Fruit fly (Drosophila melanogaster) whole organism, wandering third instar larva: ENCODE measurements around the gene Pez.

Source experiments
- Abd-B ChIP-seq: fragments of >200 bp; optimal IDR thresholded peaks from 2 replicates; lab custom pipeline; 2017; ENCODE audit warnings: missing biosample characterization, missing genetic modification characterization
- CG32264 ChIP-seq: fragments of 200-800 bp; sonication (Bioruptor generic); optimal IDR thresholded peaks from 2 replicates; lab custom pipeline; 2016; ENCODE audit warnings: missing biosample characterization, missing genetic modification characterization
- CG9705 ChIP-seq: fragments of 200-800 bp; sonication (Bioruptor generic); optimal IDR thresholded peaks from 2 replicates; lab custom pipeline; 2018; ENCODE audit warnings: missing biosample characterization, mild to moderate bottlenecking, missing genetic modification characterization
- CrebA ChIP-seq: fragments of 200-800 bp; sonication (Bioruptor generic); optimal IDR thresholded peaks from 2 replicates; lab custom pipeline; 2016; ENCODE audit warnings: missing biosample characterization, mild to moderate bottlenecking, missing genetic modification characterization, borderline replicate concordance
- Dfd ChIP-seq: fragments of >200 bp; optimal IDR thresholded peaks from 2 replicates; lab custom pipeline; 2017; ENCODE audit warnings: missing biosample characterization, missing genetic modification characterization
- Dif ChIP-seq: fragments of 200-275, 200-300 bp; sonication (Bioruptor generic); optimal IDR thresholded peaks from 2 replicates; lab custom pipeline; 2018; ENCODE audit warnings: missing biosample characterization, missing genetic modification characterization; ENCODE audit not compliant: partially characterized antibody
- GATAd ChIP-seq: sonication (Bioruptor generic); optimal IDR thresholded peaks from 2 replicates; lab custom pipeline; 2016; ENCODE audit warnings: missing biosample characterization, missing genetic modification characterization
- HLH106 ChIP-seq: fragments of 200-800 bp; optimal IDR thresholded peaks from 3 replicates; lab custom pipeline; 2019; ENCODE audit warnings: missing biosample characterization, mild to moderate bottlenecking, missing genetic modification characterization, moderate library complexity
- Hnf4 ChIP-seq: fragments of 200-800 bp; sonication (Bioruptor generic); optimal IDR thresholded peaks from 2 replicates; lab custom pipeline; 2016; ENCODE audit warnings: missing biosample characterization, mild to moderate bottlenecking, missing genetic modification characterization
- Hr78 ChIP-seq: fragments of >200 bp; optimal IDR thresholded peaks from 2 replicates; lab custom pipeline; 2017; ENCODE audit warnings: missing biosample characterization, missing genetic modification characterization
- Hr83 ChIP-seq: fragments of 200-300 bp; sonication (Bioruptor generic); optimal IDR thresholded peaks from 2 replicates; lab custom pipeline; 2016; ENCODE audit warnings: missing biosample characterization, mild to moderate bottlenecking, missing genetic modification characterization, moderate library complexity; ENCODE audit not compliant: poor library complexity, severe bottlenecking
- Jra ChIP-seq: sonication (Bioruptor generic); optimal IDR thresholded peaks from 2 replicates; lab custom pipeline; 2016; ENCODE audit warnings: missing biosample characterization, missing genetic modification characterization
- Mio ChIP-seq: sonication (Bioruptor generic); optimal IDR thresholded peaks from 2 replicates; lab custom pipeline; 2016; ENCODE audit warnings: missing biosample characterization, missing genetic modification characterization
- Myc ChIP-seq: fragments of >200 bp; optimal IDR thresholded peaks from 2 replicates; lab custom pipeline; 2017
- N ChIP-seq: fragments of >200 bp; optimal IDR thresholded peaks from 2 replicates; lab custom pipeline; 2018; ENCODE audit warnings: missing biosample characterization, missing external identifiers, missing genetic modification characterization
- OdsH ChIP-seq: fragments of 200-800 bp; sonication (Bioruptor generic); optimal IDR thresholded peaks from 2 replicates; lab custom pipeline; 2016; ENCODE audit warnings: missing biosample characterization, mild to moderate bottlenecking, missing genetic modification characterization
- Rel ChIP-seq, 2 experiments: fragments of 200-800 bp; sonication (Bioruptor generic) in 1 of 2; optimal IDR thresholded peaks; 2 replicates in 1 of 2; 3 replicates in 1 of 2; lab custom pipeline; 2016 to 2019; ENCODE audit warnings: mild to moderate bottlenecking in 2 of 2, missing biosample characterization in 2 of 2, missing genetic modification characterization in 2 of 2, moderate library complexity in 1 of 2
- Sp1 ChIP-seq: fragments of 200-800 bp; sonication (Bioruptor generic); optimal IDR thresholded peaks from 3 replicates; lab custom pipeline; 2019; ENCODE audit warnings: missing biosample characterization, mild to moderate bottlenecking, missing genetic modification characterization, moderate library complexity
- Vsx2 ChIP-seq: fragments of 200-300, 225-300 bp; sonication (Bioruptor generic); optimal IDR thresholded peaks from 2 replicates; lab custom pipeline; 2018; ENCODE audit warnings: missing biosample characterization, missing genetic modification characterization; ENCODE audit not compliant: partially characterized antibody
- br ChIP-seq: fragments of 200-800 bp; sonication (Bioruptor generic); optimal IDR thresholded peaks from 2 replicates; lab custom pipeline; 2016; ENCODE audit warnings: missing biosample characterization, missing genetic modification characterization
- brk ChIP-seq: fragments of 200-800 bp; sonication (Bioruptor generic); optimal IDR thresholded peaks from 2 replicates; lab custom pipeline; 2016; ENCODE audit warnings: missing biosample characterization, mild to moderate bottlenecking, missing genetic modification characterization
- dl ChIP-seq, 2 experiments: fragments of 175-275, 200-275 bp in 1 of 2; fragments of 200-275 bp in 1 of 2; sonication (Bioruptor generic); optimal IDR thresholded peaks; lab custom pipeline; 2018; ENCODE audit warnings: mild to moderate bottlenecking in 2 of 2, missing biosample characterization in 2 of 2, missing genetic modification characterization in 2 of 2, moderate library complexity in 2 of 2; ENCODE audit not compliant: partially characterized antibody in 2 of 2, insufficient read depth in 1 of 2
- dmrt93B ChIP-seq: fragments of 200-800 bp; sonication (Bioruptor generic); optimal IDR thresholded peaks from 2 replicates; lab custom pipeline; 2018; ENCODE audit warnings: missing biosample characterization, mild to moderate bottlenecking, missing genetic modification characterization
- dsf ChIP-seq: sonication (Bioruptor generic); optimal IDR thresholded peaks from 2 replicates; lab custom pipeline; 2016; ENCODE audit warnings: missing biosample characterization, missing genetic modification characterization, borderline replicate concordance
- ey ChIP-seq: fragments of 200-800 bp; sonication (Bioruptor generic); optimal IDR thresholded peaks from 2 replicates; lab custom pipeline; 2016; ENCODE audit warnings: missing biosample characterization, missing genetic modification characterization
- foxo ChIP-seq, 2 experiments: fragments of 200-800 bp; sonication (Bioruptor generic); optimal IDR thresholded peaks; 2 replicates in 1 of 2; 3 replicates in 1 of 2; lab custom pipeline; 2016 to 2017; ENCODE audit warnings: missing biosample characterization in 2 of 2, missing genetic modification characterization in 2 of 2
- fru ChIP-seq: fragments of 200-800 bp; sonication (Bioruptor generic); optimal IDR thresholded peaks from 3 replicates; lab custom pipeline; 2016; ENCODE audit warnings: missing biosample characterization, mild to moderate bottlenecking, missing genetic modification characterization
- h ChIP-seq: fragments of 200-800 bp; sonication (Bioruptor generic); optimal IDR thresholded peaks from 3 replicates; lab custom pipeline; 2016; ENCODE audit warnings: missing biosample characterization, mild to moderate bottlenecking, missing genetic modification characterization
- jim ChIP-seq: fragments of 175-275, 200-325 bp; sonication (Bioruptor generic); optimal IDR thresholded peaks from 2 replicates; lab custom pipeline; 2016; ENCODE audit warnings: missing biosample characterization, mild to moderate bottlenecking, missing genetic modification characterization
- lola ChIP-seq: fragments of >200 bp; optimal IDR thresholded peaks from 2 replicates; lab custom pipeline; 2017; ENCODE audit warnings: missing biosample characterization, missing genetic modification characterization
- pan ChIP-seq: fragments of >200 bp; optimal IDR thresholded peaks from 2 replicates; lab custom pipeline; 2017
- psq ChIP-seq: fragments of 200-800 bp; sonication (Bioruptor generic); optimal IDR thresholded peaks from 3 replicates; lab custom pipeline; 2017; ENCODE audit warnings: missing biosample characterization, mild to moderate bottlenecking, missing genetic modification characterization, moderate library complexity
- rgr ChIP-seq: fragments of 200-800 bp; sonication (Bioruptor generic); optimal IDR thresholded peaks from 3 replicates; lab custom pipeline; 2016; ENCODE audit warnings: missing biosample characterization, mild to moderate bottlenecking, missing genetic modification characterization
- sage ChIP-seq: fragments of 200-800 bp; sonication (Bioruptor generic); optimal IDR thresholded peaks from 2 replicates; lab custom pipeline; 2016; ENCODE audit warnings: missing biosample characterization, mild to moderate bottlenecking, missing genetic modification characterization
- sv ChIP-seq: fragments of 200-800 bp; sonication (Bioruptor generic); optimal IDR thresholded peaks from 3 replicates; lab custom pipeline; 2016; ENCODE audit warnings: missing biosample characterization, missing genetic modification characterization
- tai ChIP-seq: sonication (Bioruptor generic); optimal IDR thresholded peaks from 2 replicates; lab custom pipeline; 2016; ENCODE audit warnings: missing biosample characterization, missing genetic modification characterization
- usp ChIP-seq: fragments of >200 bp; optimal IDR thresholded peaks from 2 replicates; lab custom pipeline; 2017; ENCODE audit warnings: missing biosample characterization, missing genetic modification characterization
- woc ChIP-seq: sonication (Bioruptor generic); optimal IDR thresholded peaks from 2 replicates; lab custom pipeline; 2016; ENCODE audit warnings: missing biosample characterization, mild to moderate bottlenecking, missing genetic modification characterization

Gene Pez

DNA sequence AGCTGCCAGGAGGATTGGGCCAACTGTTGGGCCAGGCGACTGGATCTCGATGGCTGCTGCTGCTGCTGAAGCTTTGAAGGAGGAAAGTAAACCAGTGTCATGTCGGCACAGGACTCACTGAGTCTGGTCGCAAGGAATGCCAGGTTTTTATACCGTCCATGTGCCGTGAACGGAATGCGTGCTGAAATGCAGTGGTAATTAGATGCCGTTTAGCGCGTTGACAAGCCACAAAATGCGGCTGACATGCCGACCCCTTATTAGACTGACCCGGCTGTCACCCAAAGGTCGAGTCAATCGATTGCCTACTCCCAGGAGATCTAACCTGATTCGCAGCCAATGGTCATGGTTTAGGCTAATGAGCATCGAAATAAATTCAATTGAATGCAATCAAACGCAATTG, 15.8 kb upstream of the Pez start, which contains the start of gene ppk7:
ppk7 (minus strand) TSS at position 101 of the 400 bp plus-strand sequence.
- TF ChIP-seq psq (no peak), Hnf4 (no peak), N (GFP tag; lab: Kevin White, UChicago) (no peak)

DNA sequence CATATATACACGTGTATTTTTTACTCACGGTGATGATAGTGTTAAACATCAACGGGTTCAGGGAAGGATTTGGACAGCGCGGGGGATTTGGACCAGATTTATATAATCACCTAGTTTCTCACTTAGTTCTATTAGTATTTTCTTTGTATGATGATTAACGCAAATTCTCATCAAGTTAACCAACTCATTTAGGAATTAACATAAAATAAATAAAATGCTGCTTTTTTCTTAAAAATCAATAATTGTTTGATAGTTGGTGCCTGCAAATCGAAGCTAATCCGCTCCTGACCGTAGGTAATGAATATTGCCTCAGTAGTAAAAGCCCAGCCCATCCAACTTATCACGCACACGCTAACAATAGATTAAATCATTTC, 13.3 kb upstream of the Pez start:
- no peak for TF ChIP-seq Vsx2 (GFP tag; lab: Kevin White, UChicago)
- no peak for TF ChIP-seq dsf (GFP tag; lab: Kevin White, UChicago)
- TF ChIP-seq Hnf4 = no peak
- TF ChIP-seq Dif (GFP tag; lab: Kevin White, UChicago) = no peak
- TF ChIP-seq CG32264 = no peak
- TF ChIP-seq jim (GFP tag; lab: Kevin White, UChicago) = no peak
- TF ChIP-seq dmrt93B (GFP tag; lab: Kevin White, UChicago) = no peak
- peak; percentile 5 for TF ChIP-seq psq
- TF ChIP-seq woc = no peak
- no peak for TF ChIP-seq pan
- TF ChIP-seq Jra = no peak
- no peak for TF ChIP-seq Abd-B (GFP tag; lab: Kevin White, UChicago)
- no peak for TF ChIP-seq Mio (GFP tag; lab: Kevin White, UChicago)
- TF ChIP-seq HLH106 (tag; lab: Kevin White, UChicago) = peak; percentile 29
- TF ChIP-seq Hr83 (GFP tag; lab: Kevin White, UChicago) = no peak
- TF ChIP-seq fru (GFP tag; lab: Kevin White, UChicago) = peak; percentile 43
- TF ChIP-seq sage (GFP tag; lab: Kevin White, UChicago) = no peak
- TF ChIP-seq Rel (GFP tag; optimal IDR thresholded peaks at IDR 0.05; lab: Kevin White, UChicago) = no peak
- TF ChIP-seq Rel (tag; optimal IDR thresholded peaks at IDR 0.05; lab: Kevin White, UChicago) = no peak
- TF ChIP-seq GATAd (GFP tag; lab: Kevin White, UChicago) = no peak
- no peak for TF ChIP-seq CG9705 (GFP tag; lab: Kevin White, UChicago)
- no peak for TF ChIP-seq Myc (lab: Kevin White, UChicago)
- no peak for TF ChIP-seq dl (GFP tag; optimal IDR thresholded peaks at IDR 0.05; lab: Kevin White, UChicago; ENCODE audit: insufficient read depth in 1 of 2, partially characterized antibody in 2 of 2)
- TF ChIP-seq OdsH (GFP tag; lab: Kevin White, UChicago) = peak; percentile 18
- TF ChIP-seq rgr (GFP tag; lab: Kevin White, UChicago) = peak; percentile 45
- TF ChIP-seq usp (GFP tag; lab: Kevin White, UChicago) = no peak
- peak in 1 of 2 experiments; percentile 71 for TF ChIP-seq foxo (GFP tag; optimal IDR thresholded peaks at IDR 0.05; lab: Kevin White, UChicago)
- TF ChIP-seq Hr78 (GFP tag; lab: Kevin White, UChicago) = no peak
- no peak for TF ChIP-seq Dfd (GFP tag; lab: Kevin White, UChicago)
- peak; percentile 66 for TF ChIP-seq h (GFP tag; lab: Kevin White, UChicago)
- TF ChIP-seq br (GFP tag; lab: Kevin White, UChicago) = peak; percentile 14
- TF ChIP-seq ey (GFP tag; lab: Kevin White, UChicago) = peak; percentile 36
- TF ChIP-seq lola (GFP tag; lab: Kevin White, UChicago) = no peak
- TF ChIP-seq N (GFP tag; lab: Kevin White, UChicago) = no peak
- TF ChIP-seq CrebA (GFP tag; lab: Kevin White, UChicago) = no peak
- TF ChIP-seq brk = no peak
- TF ChIP-seq sv = peak; percentile 53
- no peak for TF ChIP-seq Sp1 (GFP tag; lab: Kevin White, UChicago)
- no peak for TF ChIP-seq tai
